Worm (Caenorhabditis elegans) whole organism, late embryonic: Measurements from ENCODE around the gene C49F5.3.

Source experiments
- C08G9.2 ChIP-seq: sonication (generic microtip); optimal IDR thresholded peaks from 2 replicates; lab custom pipeline; 2016; ENCODE audit warnings: mild to moderate bottlenecking, missing genetic modification characterization, moderate library complexity, missing compliant biosample characterization
- K09A11.1 ChIP-seq: sonication (generic microtip); optimal IDR thresholded peaks from 2 replicates; lab custom pipeline; 2017; ENCODE audit warnings: antibody characterized with exemption, mild to moderate bottlenecking, missing genetic modification characterization, missing compliant biosample characterization; ENCODE audit not compliant: insufficient read depth
- T23F11.4 ChIP-seq: fragments of 200-800 bp; sonication (Bioruptor generic); optimal IDR thresholded peaks from 2 replicates; lab custom pipeline; 2018; ENCODE audit warnings: mild to moderate bottlenecking, missing genetic modification characterization, missing compliant biosample characterization
- Y22D7AL.16 ChIP-seq: sonication (generic microtip); optimal IDR thresholded peaks from 2 replicates; lab custom pipeline; 2016; ENCODE audit warnings: missing genetic modification characterization, missing compliant biosample characterization
- ahr-1 ChIP-seq: sonication (generic microtip); optimal IDR thresholded peaks from 2 replicates; lab custom pipeline; 2016; ENCODE audit warnings: missing genetic modification characterization, missing compliant biosample characterization
- ama-1 ChIP-seq: fragments of 150-350 bp; optimal IDR thresholded peaks from 2 replicates; lab custom pipeline; 2014
- ceh-14 ChIP-seq: sonication (generic microtip); optimal IDR thresholded peaks from 2 replicates; lab custom pipeline; 2016; ENCODE audit warnings: missing genotype, missing genetic modification characterization, missing compliant biosample characterization
- ceh-18 ChIP-seq: sonication (generic microtip); optimal IDR thresholded peaks from 2 replicates; lab custom pipeline; 2016; ENCODE audit warnings: missing genetic modification characterization, missing compliant biosample characterization
- ceh-2 ChIP-seq: sonication (generic microtip); optimal IDR thresholded peaks from 2 replicates; lab custom pipeline; 2016; ENCODE audit warnings: missing genotype, missing genetic modification characterization, missing compliant biosample characterization
- ceh-22 ChIP-seq: sonication (generic microtip); optimal IDR thresholded peaks from 2 replicates; lab custom pipeline; 2017; ENCODE audit warnings: missing biosample characterization, missing genetic modification characterization
- ceh-30 ChIP-seq: fragments of 150-350 bp; optimal IDR thresholded peaks from 2 replicates; lab custom pipeline; 2014; ENCODE audit warnings: missing biosample characterization, missing genetic modification characterization
- ceh-31 ChIP-seq: sonication (generic microtip); optimal IDR thresholded peaks from 2 replicates; lab custom pipeline; 2016; ENCODE audit warnings: missing genetic modification characterization, missing compliant biosample characterization
- ceh-34 ChIP-seq: sonication (generic microtip); optimal IDR thresholded peaks from 2 replicates; lab custom pipeline; 2016; ENCODE audit warnings: mild to moderate bottlenecking, missing genetic modification characterization, missing compliant biosample characterization
- ceh-48 ChIP-seq: sonication (generic microtip); optimal IDR thresholded peaks from 2 replicates; lab custom pipeline; 2016; ENCODE audit warnings: missing genetic modification characterization, inconsistent platforms, missing compliant biosample characterization
- ceh-6 ChIP-seq: fragments of 200-800 bp; sonication (Bioruptor generic); optimal IDR thresholded peaks from 2 replicates; lab custom pipeline; 2018; ENCODE audit warnings: mild to moderate bottlenecking, missing genetic modification characterization, missing compliant biosample characterization
- che-1 ChIP-seq: sonication (generic microtip); optimal IDR thresholded peaks from 2 replicates; lab custom pipeline; 2016; ENCODE audit warnings: mild to moderate bottlenecking, missing genetic modification characterization, missing compliant biosample characterization
- dmd-4 ChIP-seq: sonication (generic microtip); optimal IDR thresholded peaks from 2 replicates; lab custom pipeline; 2016; ENCODE audit warnings: borderline replicate concordance, missing genetic modification characterization, missing compliant biosample characterization
- dve-1 ChIP-seq: sonication (generic microtip); optimal IDR thresholded peaks from 2 replicates; lab custom pipeline; 2017; ENCODE audit warnings: antibody characterized with exemption, mild to moderate bottlenecking, missing genetic modification characterization, missing compliant biosample characterization
- elt-2 ChIP-seq: sonication (generic microtip); optimal IDR thresholded peaks from 2 replicates; lab custom pipeline; 2016; ENCODE audit warnings: missing genetic modification reagents, missing genetic modification characterization, missing compliant biosample characterization
- elt-4 ChIP-seq: sonication (generic microtip); optimal IDR thresholded peaks from 2 replicates; lab custom pipeline; 2016; ENCODE audit warnings: missing genetic modification characterization, missing compliant biosample characterization
- ets-4 ChIP-seq: sonication (generic microtip); optimal IDR thresholded peaks from 2 replicates; lab custom pipeline; 2016; ENCODE audit warnings: missing genetic modification characterization, missing compliant biosample characterization
- eyg-1 ChIP-seq: sonication (generic microtip); optimal IDR thresholded peaks from 2 replicates; lab custom pipeline; 2016; ENCODE audit warnings: missing genotype, missing genetic modification characterization, missing compliant biosample characterization
- fax-1 ChIP-seq: sonication (generic microtip); optimal IDR thresholded peaks from 2 replicates; lab custom pipeline; 2016; ENCODE audit warnings: missing genotype, missing genetic modification characterization, missing compliant biosample characterization
- fkh-10 ChIP-seq: fragments of 150-350 bp; optimal IDR thresholded peaks from 2 replicates; lab custom pipeline; 2014; ENCODE audit warnings: missing biosample characterization, missing genetic modification reagents, missing genetic modification characterization
- fkh-6 ChIP-seq: sonication (generic microtip); optimal IDR thresholded peaks from 2 replicates; lab custom pipeline; 2016; ENCODE audit warnings: missing genetic modification characterization, missing compliant biosample characterization
- gmeb-2 ChIP-seq: sonication (generic microtip); optimal IDR thresholded peaks from 2 replicates; lab custom pipeline; 2016; ENCODE audit warnings: missing genetic modification characterization, inconsistent platforms, missing compliant biosample characterization
- hlh-13 ChIP-seq: fragments of 200-800 bp; sonication (Bioruptor generic); optimal IDR thresholded peaks from 2 replicates; lab custom pipeline; 2018; ENCODE audit warnings: mild to moderate bottlenecking, missing genetic modification characterization, missing compliant biosample characterization
- hlh-15 ChIP-seq: sonication (generic microtip); optimal IDR thresholded peaks from 2 replicates; lab custom pipeline; 2016; ENCODE audit warnings: missing genetic modification characterization, missing compliant biosample characterization
- hlh-6 ChIP-seq: sonication (generic microtip); optimal IDR thresholded peaks from 2 replicates; lab custom pipeline; 2016; ENCODE audit warnings: missing genotype, missing genetic modification characterization, missing compliant biosample characterization
- hlh-8 ChIP-seq: sonication (generic microtip); optimal IDR thresholded peaks from 2 replicates; lab custom pipeline; 2016; ENCODE audit warnings: missing genotype, missing genetic modification characterization, missing compliant biosample characterization
- madf-2 ChIP-seq: sonication (generic microtip); optimal IDR thresholded peaks from 2 replicates; lab custom pipeline; 2017; ENCODE audit warnings: missing genetic modification characterization, missing compliant biosample characterization
- mec-3 ChIP-seq: sonication (generic microtip); optimal IDR thresholded peaks from 2 replicates; lab custom pipeline; 2016; ENCODE audit warnings: borderline replicate concordance, missing genetic modification characterization, missing compliant biosample characterization
- nhr-232 ChIP-seq: sonication (generic microtip); optimal IDR thresholded peaks from 2 replicates; lab custom pipeline; 2016; ENCODE audit warnings: missing genetic modification characterization, missing compliant biosample characterization
- npax-4 ChIP-seq: sonication (generic microtip); optimal IDR thresholded peaks from 2 replicates; lab custom pipeline; 2016; ENCODE audit warnings: missing genetic modification characterization, missing compliant biosample characterization
- pat-9 ChIP-seq: fragments of 200-800 bp; sonication (Bioruptor generic); optimal IDR thresholded peaks from 2 replicates; lab custom pipeline; 2018; ENCODE audit warnings: mild to moderate bottlenecking, missing genetic modification characterization, moderate library complexity, missing compliant biosample characterization
- pax-1 ChIP-seq: fragments of 150-350 bp; optimal IDR thresholded peaks from 2 replicates; lab custom pipeline; 2014; ENCODE audit warnings: missing biosample characterization, missing genetic modification characterization
- pha-2 ChIP-seq: sonication (generic microtip); optimal IDR thresholded peaks from 2 replicates; lab custom pipeline; 2017; ENCODE audit warnings: mild to moderate bottlenecking, missing genetic modification characterization, missing compliant biosample characterization
- pqm-1 ChIP-seq: sonication (generic microtip); optimal IDR thresholded peaks from 2 replicates; lab custom pipeline; 2016; ENCODE audit warnings: missing genetic modification characterization, missing compliant biosample characterization
- pros-1 ChIP-seq: fragments of 150-350 bp; optimal IDR thresholded peaks from 2 replicates; lab custom pipeline; 2014; ENCODE audit warnings: missing biosample characterization, missing genetic modification reagents, missing genetic modification characterization
- ref-2 ChIP-seq: sonication (generic microtip); optimal IDR thresholded peaks from 2 replicates; lab custom pipeline; 2016; ENCODE audit warnings: missing genetic modification characterization, missing compliant biosample characterization
- rnt-1 ChIP-seq: sonication (generic microtip); optimal IDR thresholded peaks from 2 replicates; lab custom pipeline; 2016; ENCODE audit warnings: missing genetic modification characterization, missing compliant biosample characterization
- sdc-2 ChIP-seq: sonication (generic microtip); optimal IDR thresholded peaks from 2 replicates; lab custom pipeline; 2016; ENCODE audit warnings: missing genotype, missing genetic modification characterization, missing compliant biosample characterization
- sox-2 ChIP-seq: fragments of 200-800 bp; sonication (Bioruptor generic); IDR thresholded peaks from 2 replicates; pipeline ENCODE4 v1.3.6; 2022; ENCODE audit warnings: missing genetic modification reagents, missing genetic modification characterization, missing compliant biosample characterization
- sox-4 ChIP-seq: sonication (generic microtip); optimal IDR thresholded peaks from 2 replicates; lab custom pipeline; 2017; ENCODE audit warnings: mild to moderate bottlenecking, missing genetic modification characterization, inconsistent platforms, missing compliant biosample characterization
- syd-9 ChIP-seq: sonication (generic microtip); optimal IDR thresholded peaks from 2 replicates; lab custom pipeline; 2016; ENCODE audit warnings: mild to moderate bottlenecking, missing genetic modification characterization, moderate library complexity, missing compliant biosample characterization
- tbx-7 ChIP-seq: sonication (generic microtip); optimal IDR thresholded peaks from 2 replicates; lab custom pipeline; 2016; ENCODE audit warnings: missing genotype, missing genetic modification characterization, missing compliant biosample characterization
- ttx-3 ChIP-seq: sonication (generic microtip); optimal IDR thresholded peaks from 2 replicates; lab custom pipeline; 2016; ENCODE audit warnings: missing genetic modification reagents, missing genetic modification characterization, missing compliant biosample characterization
- unc-86 ChIP-seq: sonication (generic microtip); optimal IDR thresholded peaks from 2 replicates; lab custom pipeline; 2016; ENCODE audit warnings: missing genetic modification characterization, missing compliant biosample characterization
- zip-5 ChIP-seq: sonication (generic microtip); optimal IDR thresholded peaks from 2 replicates; lab custom pipeline; 2016; ENCODE audit warnings: missing genetic modification characterization, missing compliant biosample characterization
- ztf-16 ChIP-seq: sonication (generic microtip); optimal IDR thresholded peaks from 2 replicates; lab custom pipeline; 2017; ENCODE audit warnings: missing genetic modification characterization, missing compliant biosample characterization

The C49F5.3 gene

ce11 chrX:11937343-11937935 lies 46.0 kb downstream of the C49F5.3 start (continued):
- peak; percentile 50 for TF ChIP-seq tbx-7
- peak; percentile 79 for TF ChIP-seq ceh-48 (tag; lab: Kevin White, UChicago)
- peak; percentile 74 for TF ChIP-seq ceh-2 (tag; lab: Kevin White, UChicago)
- no peak for TF ChIP-seq pha-2
- peak; percentile 44 for TF ChIP-seq hlh-15 (tag; lab: Kevin White, UChicago)
- no peak for TF ChIP-seq Y22D7AL.16 (tag; lab: Kevin White, UChicago)
- TF ChIP-seq ceh-18 (tag; lab: Kevin White, UChicago) = peak; percentile 96
- peak; percentile 99 for TF ChIP-seq sdc-2
- peak; percentile 31 for TF ChIP-seq dmd-4 (tag; lab: Kevin White, UChicago)
- TF ChIP-seq ttx-3 (tag; lab: Kevin White, UChicago) = peak; percentile 53
- TF ChIP-seq C08G9.2 (tag; lab: Kevin White, UChicago) = peak; percentile 65
- TF ChIP-seq sox-2 (GFP tag; lab: Robert Waterston, UW) = peak; percentile 46
- peak; percentile 52 for TF ChIP-seq ceh-14
- peak; percentile 57 for TF ChIP-seq fkh-6 (tag; lab: Kevin White, UChicago)
- peak; percentile 66 for TF ChIP-seq gmeb-2 (tag; lab: Kevin White, UChicago)
- TF ChIP-seq pqm-1 (tag; lab: Kevin White, UChicago) = peak; percentile 85
- TF ChIP-seq che-1 (tag; lab: Kevin White, UChicago) = peak; percentile 41
- peak; percentile 18 for TF ChIP-seq ets-4 (tag; lab: Kevin White, UChicago)
- TF ChIP-seq pat-9 = peak; percentile 62
- TF ChIP-seq elt-2 (tag; lab: Kevin White, UChicago) = peak; percentile 79
- peak; percentile 86 for TF ChIP-seq ceh-34 (tag; lab: Kevin White, UChicago)
- peak; percentile 13 for TF ChIP-seq ceh-22 (tag; lab: Kevin White, UChicago)
- TF ChIP-seq syd-9 (tag; lab: Kevin White, UChicago) = peak; percentile 87
- peak; percentile 61 for TF ChIP-seq sox-4 (tag; lab: Kevin White, UChicago)
- peak; percentile 66 for TF ChIP-seq ceh-6 (GFP tag; lab: Kevin White, UChicago)
- no peak for TF ChIP-seq eyg-1
- TF ChIP-seq elt-4 (tag; lab: Kevin White, UChicago) = no peak
- no peak for TF ChIP-seq hlh-13 (GFP tag; lab: Kevin White, UChicago)

DNA sequence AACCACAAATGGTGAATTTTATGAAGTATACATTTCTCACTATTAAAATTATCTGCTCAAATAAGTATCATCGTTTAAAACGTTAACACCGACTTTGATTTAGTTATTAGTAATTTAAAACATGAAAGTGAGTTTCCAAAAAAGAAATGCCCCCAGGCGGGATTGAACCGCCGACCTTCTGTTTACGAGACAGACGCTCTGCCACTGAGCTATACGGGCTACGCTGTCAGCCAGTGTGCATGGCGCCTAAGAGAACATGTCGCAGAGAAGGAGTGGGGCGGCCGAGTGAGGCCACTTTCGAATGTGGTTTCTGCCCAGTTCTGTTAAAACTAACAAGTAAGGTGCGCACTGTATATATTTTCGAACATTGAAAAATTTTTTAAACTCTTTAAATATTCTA lies 48.5 kb downstream of the C49F5.3 start:
- TF ChIP-seq ahr-1 (tag; lab: Kevin White, UChicago) = peak; percentile 19
- TF ChIP-seq rnt-1 (tag; lab: Kevin White, UChicago) = peak; percentile 18
- TF ChIP-seq madf-2 (tag; lab: Kevin White, UChicago) = no peak
- peak; percentile 72 for TF ChIP-seq elt-2 (tag; lab: Kevin White, UChicago)
- TF ChIP-seq ref-2 = peak; percentile 55
- no peak for TF ChIP-seq fkh-10 (GFP tag; lab: Kevin White, UChicago)
- no peak for TF ChIP-seq ceh-30 (tag; lab: Kevin White, UChicago)
- TF ChIP-seq ama-1 (lab: Kevin White, UChicago) = no peak
- TF ChIP-seq hlh-8 (tag; lab: Kevin White, UChicago) = peak; percentile 8
- TF ChIP-seq ets-4 (tag; lab: Kevin White, UChicago) = peak; percentile 2
- TF ChIP-seq ceh-18 (tag; lab: Kevin White, UChicago) = peak; percentile 31
- peak; percentile 49 for TF ChIP-seq ceh-2 (tag; lab: Kevin White, UChicago)
- peak; percentile 11 for TF ChIP-seq K09A11.1
- TF ChIP-seq zip-5 (tag; lab: Kevin White, UChicago) = peak; percentile 23
- TF ChIP-seq sdc-2 = peak; percentile 96
- peak; percentile 14 for TF ChIP-seq syd-9 (tag; lab: Kevin White, UChicago)
- TF ChIP-seq pha-2 = peak; percentile 56
- TF ChIP-seq npax-4 = peak; percentile 50
- no peak for TF ChIP-seq pax-1 (tag; lab: Kevin White, UChicago)
- TF ChIP-seq ztf-16 (tag; lab: Kevin White, UChicago) = peak; percentile 51
- TF ChIP-seq hlh-15 (tag; lab: Kevin White, UChicago) = peak; percentile 21
- no peak for TF ChIP-seq mec-3
- peak; percentile 28 for TF ChIP-seq eyg-1
- TF ChIP-seq fax-1 (tag; lab: Kevin White, UChicago) = peak; percentile 13
- TF ChIP-seq tbx-7 = peak; percentile 27
- no peak for TF ChIP-seq pros-1 (tag; lab: Kevin White, UChicago)
- peak; percentile 47 for TF ChIP-seq C08G9.2 (tag; lab: Kevin White, UChicago)
- peak; percentile 34 for TF ChIP-seq ceh-48 (tag; lab: Kevin White, UChicago)
- peak; percentile 52 for TF ChIP-seq ceh-31 (tag; lab: Kevin White, UChicago)
- peak; percentile 15 for TF ChIP-seq T23F11.4
- peak; percentile 54 for TF ChIP-seq unc-86 (tag; lab: Kevin White, UChicago)
- TF ChIP-seq hlh-6 = peak; percentile 74
- TF ChIP-seq dve-1 (tag; lab: Kevin White, UChicago) = peak; percentile 21
- peak; percentile 23 for TF ChIP-seq nhr-232 (tag; lab: Kevin White, UChicago)
- TF ChIP-seq pat-9 = peak; percentile 63
